Worm (Caenorhabditis elegans) whole organism, L1 larva: ENCODE results near the gene F15D4.6.

ENCODE experiments used
- C16A3.4 ChIP-seq: fragments of 150-350 bp; optimal IDR thresholded peaks from 2 replicates; lab custom pipeline; 2014; ENCODE audit warnings: missing biosample characterization, missing genetic modification characterization
- C34B4.2 ChIP-seq: sonication (generic microtip); optimal IDR thresholded peaks from 2 replicates; lab custom pipeline; 2017; ENCODE audit warnings: mild to moderate bottlenecking, missing genetic modification characterization, missing compliant biosample characterization
- F16B12.6 ChIP-seq: fragments of 150-350 bp; optimal IDR thresholded peaks from 2 replicates; lab custom pipeline; 2014; ENCODE audit warnings: missing biosample characterization, missing genetic modification characterization
- blmp-1 ChIP-seq: fragments of 150-350 bp; optimal IDR thresholded peaks from 2 replicates; lab custom pipeline; 2014; ENCODE audit warnings: missing biosample characterization, missing genetic modification characterization
- ceh-63 ChIP-seq: fragments of 200-800 bp; sonication (Bioruptor generic); optimal IDR thresholded peaks from 2 replicates; lab custom pipeline; 2018; ENCODE audit warnings: mild to moderate bottlenecking, missing genetic modification characterization, missing compliant biosample characterization
- ceh-8 ChIP-seq: fragments of 200-800 bp; sonication (Bioruptor generic); optimal IDR thresholded peaks from 2 replicates; lab custom pipeline; 2018; ENCODE audit warnings: mild to moderate bottlenecking, missing genetic modification characterization, moderate library complexity, missing compliant biosample characterization
- ceh-90 ChIP-seq: sonication (generic microtip); optimal IDR thresholded peaks from 2 replicates; lab custom pipeline; 2016; ENCODE audit warnings: missing genetic modification characterization, missing compliant biosample characterization
- dsc-1 ChIP-seq: sonication (generic microtip); optimal IDR thresholded peaks from 2 replicates; lab custom pipeline; 2016; ENCODE audit warnings: mild to moderate bottlenecking, missing genetic modification characterization, missing compliant biosample characterization
- efl-1 ChIP-seq, 4 experiments: fragments of 150-350 bp; optimal IDR thresholded peaks in 3 of 4; peaks in 1 of 4; 1 replicate in 1 of 4; 2 replicates in 3 of 4; lab custom pipeline; 2014; ENCODE audit warnings: missing biosample characterization in 2 of 4, missing genetic modification characterization in 2 of 4, missing genetic modification reagents in 2 of 4
- egl-13 ChIP-seq: sonication (generic microtip); optimal IDR thresholded peaks from 2 replicates; lab custom pipeline; 2016; ENCODE audit warnings: missing genotype, missing genetic modification reagents, missing genetic modification characterization, missing compliant biosample characterization
- egl-27 ChIP-seq, 2 experiments: fragments of 150-350 bp in 1 of 2; sonication (generic microtip); optimal IDR thresholded peaks; 3 replicates each; lab custom pipeline; 2017 to 2018; ENCODE audit warnings: missing biosample characterization in 2 of 2, missing genetic modification characterization in 2 of 2, missing genetic modification reagents in 2 of 2
- ets-5 ChIP-seq: fragments of 200-800 bp; sonication (Bioruptor generic); IDR thresholded peaks from 2 replicates; pipeline ENCODE4 v1.3.6; 2022; ENCODE audit warnings: missing genetic modification characterization, missing compliant biosample characterization
- fkh-4 ChIP-seq: sonication (generic microtip); optimal IDR thresholded peaks from 2 replicates; lab custom pipeline; 2016; ENCODE audit warnings: missing compliant biosample characterization, missing genetic modification characterization, borderline replicate concordance
- fos-1 ChIP-seq: fragments of 150-350 bp; optimal IDR thresholded peaks from 2 replicates; lab custom pipeline; 2014; ENCODE audit warnings: missing biosample characterization, missing genetic modification characterization
- grh-1 ChIP-seq: fragments of 200-800 bp; sonication (Bioruptor generic); IDR thresholded peaks from 2 replicates; pipeline ENCODE4 v1.3.6; 2022; ENCODE audit warnings: missing genetic modification reagents, missing genetic modification characterization, missing compliant biosample characterization
- hlh-17 ChIP-seq: fragments of 200-800 bp; sonication (Bioruptor generic); optimal IDR thresholded peaks from 2 replicates; lab custom pipeline; 2018; ENCODE audit warnings: missing genetic modification characterization, mild to moderate bottlenecking, missing compliant biosample characterization, moderate library complexity, borderline replicate concordance
- hpl-2 ChIP-seq: fragments of 150-350 bp; optimal IDR thresholded peaks from 2 replicates; lab custom pipeline; 2014; ENCODE audit warnings: missing biosample characterization, missing genetic modification reagents, missing genetic modification characterization
- isw-1 ChIP-seq: fragments of 200-800 bp; sonication (Bioruptor generic); IDR thresholded peaks from 2 replicates; pipeline ENCODE4 v1.3.6; 2022; ENCODE audit warnings: missing genetic modification characterization, missing compliant biosample characterization
- jun-1 ChIP-seq: fragments of 150-350 bp; optimal IDR thresholded peaks from 2 replicates; lab custom pipeline; 2014; ENCODE audit warnings: missing biosample characterization, missing genetic modification reagents, missing genetic modification characterization
- lin-14 ChIP-seq: fragments of 200-800 bp; sonication (Bioruptor generic); optimal IDR thresholded peaks from 2 replicates; lab custom pipeline; 2018; ENCODE audit warnings: mild to moderate bottlenecking, missing genetic modification characterization, moderate library complexity, missing compliant biosample characterization
- lin-15B ChIP-seq: fragments of 150-350 bp; sonication (generic microtip); optimal IDR thresholded peaks from 3 replicates; lab custom pipeline; 2014; ENCODE audit warnings: missing biosample characterization, missing genetic modification characterization
- lin-39 ChIP-seq: fragments of 150-350 bp; optimal IDR thresholded peaks from 2 replicates; lab custom pipeline; 2014; ENCODE audit warnings: missing biosample characterization, missing genetic modification reagents, missing genetic modification characterization
- mab-9 ChIP-seq: fragments of 200-800 bp; sonication (Bioruptor generic); IDR thresholded peaks from 2 replicates; pipeline ENCODE4 v1.3.6; 2022; ENCODE audit warnings: missing genetic modification reagents, missing genetic modification characterization, missing compliant biosample characterization
- mef-2 ChIP-seq: fragments of 150-350 bp; optimal IDR thresholded peaks from 2 replicates; lab custom pipeline; 2014; ENCODE audit warnings: missing biosample characterization, missing genetic modification characterization
- mep-1 ChIP-seq: fragments of 150-350 bp; optimal IDR thresholded peaks from 2 replicates; lab custom pipeline; 2014; ENCODE audit warnings: missing biosample characterization, missing genetic modification characterization
- nhr-12 ChIP-seq: sonication (generic microtip); optimal IDR thresholded peaks from 2 replicates; lab custom pipeline; 2017; ENCODE audit warnings: missing biosample characterization, missing genetic modification characterization
- nhr-20 ChIP-seq: sonication (generic microtip); optimal IDR thresholded peaks from 2 replicates; lab custom pipeline; 2016; ENCODE audit warnings: mild to moderate bottlenecking, missing genetic modification characterization, missing compliant biosample characterization
- nhr-85 ChIP-seq: sonication (generic microtip); peaks from one replicate; lab custom pipeline; 2016; ENCODE audit warnings: missing genetic modification characterization, inconsistent platforms, missing compliant biosample characterization
- nhr-90 ChIP-seq: sonication (generic microtip); optimal IDR thresholded peaks from 2 replicates; lab custom pipeline; 2016; ENCODE audit warnings: mild to moderate bottlenecking, missing genetic modification characterization, missing compliant biosample characterization; ENCODE audit not compliant: poor library complexity
- snpc-4 ChIP-seq: fragments of 150-350 bp; optimal IDR thresholded peaks from 2 replicates; lab custom pipeline; 2014; ENCODE audit warnings: missing biosample characterization, missing genetic modification characterization
- sox-4 ChIP-seq: sonication (generic microtip); optimal IDR thresholded peaks from 2 replicates; lab custom pipeline; 2016; ENCODE audit warnings: missing genetic modification characterization, missing compliant biosample characterization
- sup-37 ChIP-seq: fragments of 200-800 bp; sonication (Bioruptor generic); optimal IDR thresholded peaks from 2 replicates; lab custom pipeline; 2018; ENCODE audit warnings: mild to moderate bottlenecking, missing genetic modification characterization, missing compliant biosample characterization
- tlp-1 ChIP-seq: fragments of 150-350 bp; optimal IDR thresholded peaks from 2 replicates; lab custom pipeline; 2014; ENCODE audit warnings: missing biosample characterization, missing genetic modification characterization
- unc-30 ChIP-seq: sonication (generic microtip); optimal IDR thresholded peaks from 2 replicates; lab custom pipeline; 2017; ENCODE audit warnings: missing biosample characterization, missing genetic modification characterization
- unc-62 ChIP-seq: fragments of 150-350 bp; optimal IDR thresholded peaks from 2 replicates; lab custom pipeline; 2014; ENCODE audit warnings: missing biosample characterization, missing genetic modification reagents, missing genetic modification characterization
- unc-86 ChIP-seq: sonication (generic microtip); optimal IDR thresholded peaks from 2 replicates; lab custom pipeline; 2016; ENCODE audit warnings: missing genetic modification characterization, missing compliant biosample characterization
- xbp-1 ChIP-seq: sonication (generic microtip); optimal IDR thresholded peaks from 2 replicates; lab custom pipeline; 2016; ENCODE audit warnings: missing genetic modification characterization, missing compliant biosample characterization
- zip-4 ChIP-seq: fragments of 200-800 bp; sonication (Bioruptor generic); optimal IDR thresholded peaks from 2 replicates; lab custom pipeline; 2018; ENCODE audit warnings: mild to moderate bottlenecking, missing genetic modification characterization, moderate library complexity, missing compliant biosample characterization
- ztf-11 ChIP-seq, 2 experiments: sonication (generic microtip); optimal IDR thresholded peaks; 2 replicates each; lab custom pipeline; 2016 to 2017; ENCODE audit warnings: missing genetic modification characterization in 2 of 2, missing biosample characterization in 1 of 2, missing compliant biosample characterization in 1 of 2

The F15D4.6 gene

ce11 chrII:13199674-13200215, 49.2 kb upstream of the F15D4.6 start, which contains the start of gene btf-1 (continued):
- TF ChIP-seq efl-1 (optimal IDR thresholded peaks at IDR 0.05; lab: Kevin White, UChicago), result peak; percentile 94 to 97
- TF ChIP-seq efl-1 (GFP tag; optimal IDR thresholded peaks at IDR 0.05 in 1 of 2; lab: Kevin White, UChicago), result peak; percentile 96 to 100
- no peak for TF ChIP-seq C34B4.2
- peak; percentile 84 for TF ChIP-seq ceh-8 (GFP tag; lab: Kevin White, UChicago)
- peak; percentile 68; the same call in 1 of the 2 replicates for TF ChIP-seq mab-9
- TF ChIP-seq unc-86, result peak; percentile 82
- TF ChIP-seq unc-62 (GFP tag; lab: Kevin White, UChicago), result no peak
- TF ChIP-seq jun-1 (tag; lab: Kevin White, UChicago), result peak; percentile 61
- TF ChIP-seq nhr-12 (tag; lab: Kevin White, UChicago), result no peak
- TF ChIP-seq ztf-11 (tag; optimal IDR thresholded peaks at IDR 0.05; lab: Kevin White, UChicago), result peak in 1 of 2 experiments; percentile 85
- peak; percentile 64 for TF ChIP-seq snpc-4
- TF ChIP-seq mep-1 (tag; lab: Kevin White, UChicago), result peak; percentile 84
- TF ChIP-seq fkh-4 (tag; lab: Kevin White, UChicago), result peak; percentile 79
- TF ChIP-seq blmp-1 (tag; lab: Kevin White, UChicago), result peak; percentile 34
- TF ChIP-seq lin-15B, result peak; percentile 59
- TF ChIP-seq nhr-20 (tag; lab: Kevin White, UChicago), result peak; percentile 88
- TF ChIP-seq ceh-90, result peak; percentile 79
- no peak for TF ChIP-seq mef-2 (tag; lab: Kevin White, UChicago)
- TF ChIP-seq isw-1 (GFP tag; lab: Robert Waterston, UW), result peak; percentile 87
- no peak for TF ChIP-seq tlp-1 (tag; lab: Kevin White, UChicago)
- TF ChIP-seq lin-14 (GFP tag; lab: Kevin White, UChicago), result peak; percentile 88
- TF ChIP-seq grh-1, result peak; percentile 74
- no peak for TF ChIP-seq hlh-17
- peak; percentile 86 for TF ChIP-seq xbp-1 (tag; lab: Kevin White, UChicago)
- peak; percentile 71 for TF ChIP-seq sup-37 (GFP tag; lab: Kevin White, UChicago)
- TF ChIP-seq egl-13, result peak; percentile 80
- TF ChIP-seq nhr-85 (tag; lab: Kevin White, UChicago), result peak; percentile 97
- no peak for TF ChIP-seq ets-5 (GFP tag; lab: Robert Waterston, UW)
- TF ChIP-seq sox-4 (tag; lab: Kevin White, UChicago), result peak; percentile 84
- peak; percentile 73 for TF ChIP-seq fos-1 (tag; lab: Kevin White, UChicago)
- peak; percentile 60 for TF ChIP-seq lin-39 (tag; lab: Kevin White, UChicago)
- peak; percentile 83 for TF ChIP-seq C16A3.4 (tag; lab: Kevin White, UChicago)
- no peak for TF ChIP-seq ceh-63 (GFP tag; lab: Kevin White, UChicago)
- TF ChIP-seq egl-27 (tag; optimal IDR thresholded peaks at IDR 0.05; lab: Kevin White, UChicago), result peak in 1 of 2 experiments; percentile 12
- TF ChIP-seq F16B12.6 (tag; lab: Kevin White, UChicago), result no peak
- peak; percentile 86 for TF ChIP-seq dsc-1 (tag; lab: Kevin White, UChicago)
- peak; percentile 61 for TF ChIP-seq zip-4 (GFP tag; lab: Kevin White, UChicago)
- TF ChIP-seq nhr-90 (tag; lab: Kevin White, UChicago), result peak; percentile 94
- no peak for TF ChIP-seq unc-30

ce11 chrII:13215792-13216191, 33.2 kb upstream of the F15D4.6 start, which contains the start of gene F15D4.2:
TSS of gene F15D4.2 (plus strand) at chrII:13216092.
- TF ChIP-seq hpl-2 (GFP tag; lab: Kevin White, UChicago) (no peak), efl-1 (optimal IDR thresholded peaks at IDR 0.05; lab: Kevin White, UChicago) (no peak), efl-1 (GFP tag; optimal IDR thresholded peaks at IDR 0.05 in 1 of 2; lab: Kevin White, UChicago) (peak in 1 of 2 experiments; percentile 29)
- TF ChIP-seq, all 84 proteins: peak for 1
